Fruit fly (Drosophila melanogaster): ENCODE data around the gene CG9727.
A peak's percentile ranks its signal among the peaks of the same experiment; 100 is the strongest.

The CG9727 gene

DNA sequence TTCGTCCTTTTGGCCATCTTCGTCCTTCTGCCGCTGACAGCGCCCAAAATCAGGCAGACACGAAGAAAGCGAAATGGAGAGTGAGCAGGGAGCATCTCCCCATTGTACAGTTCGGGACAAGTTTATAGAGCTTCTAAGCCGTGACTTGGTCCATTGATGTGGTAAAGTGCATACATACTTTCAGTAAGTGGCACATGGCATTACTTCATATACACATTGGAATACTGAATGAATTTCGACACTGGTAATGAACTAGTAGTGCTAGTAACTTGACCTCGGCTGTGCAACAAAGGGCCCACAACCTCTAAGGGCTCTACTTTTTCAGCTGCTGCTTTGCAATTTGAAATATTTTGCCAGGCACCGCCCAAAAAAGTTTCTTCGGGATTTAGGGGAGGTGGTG is 40.2 kb downstream of the CG9727 start (continued):
- TF ChIP-seq CG10274 (GFP tag; optimal IDR thresholded peaks at IDR 0.05) = peak; percentile 36
- TF ChIP-seq yki (optimal IDR thresholded peaks at IDR 0.05) = no peak
- TF ChIP-seq lbe (GFP tag; optimal IDR thresholded peaks at IDR 0.05) = no peak
- TF ChIP-seq CG7357 (GFP tag; IDR thresholded peaks at IDR 0.05) = peak; percentile 79
- TF ChIP-seq CG9932 (GFP tag; IDR thresholded peaks at IDR 0.05) = peak; percentile 73
- peak; percentile 62; the same call in 2 of the 3 replicates for TF ChIP-seq CG17361 (GFP tag; IDR thresholded peaks at IDR 0.05)
- peak; percentile 48 for TF ChIP-seq D19A (tag; optimal IDR thresholded peaks at IDR 0.05)
- TF ChIP-seq Rfx (GFP tag; IDR thresholded peaks at IDR 0.05) = peak; percentile 88
- peak; percentile 51 for TF ChIP-seq Usf (GFP tag; optimal IDR thresholded peaks at IDR 0.05)
- TF ChIP-seq tio (GFP tag; optimal IDR thresholded peaks at IDR 0.05) = peak; percentile 67
- TF ChIP-seq Vsx1 (GFP tag; optimal IDR thresholded peaks at IDR 0.05) = no peak
- TF ChIP-seq CG11247 (GFP tag; IDR thresholded peaks at IDR 0.05) = peak; percentile 63; the same call in 1 of the 2 replicates
- peak; percentile 67 for TF ChIP-seq chn (GFP tag; optimal IDR thresholded peaks at IDR 0.05)
- peak; percentile 52 for TF ChIP-seq Max (GFP tag; optimal IDR thresholded peaks at IDR 0.05)
- peak; percentile 75 for TF ChIP-seq CG13624 (GFP tag; optimal IDR thresholded peaks at IDR 0.05)
- peak; percentile 75; the same call in 2 of the 3 replicates for TF ChIP-seq otp (GFP tag; IDR thresholded peaks at IDR 0.05)
- no peak for TF ChIP-seq CG13287 (GFP tag; IDR thresholded peaks at IDR 0.05; ENCODE audit: partially characterized antibody)
- peak; percentile 73 for TF ChIP-seq Xrp1 (GFP tag; IDR thresholded peaks at IDR 0.05)
- peak; percentile 93 for TF ChIP-seq lab (GFP tag; optimal IDR thresholded peaks at IDR 0.05)
- peak; percentile 59; the same call in 1 of the 2 replicates for TF ChIP-seq CG31441 (GFP tag; IDR thresholded peaks at IDR 0.05)
- peak; percentile 42; the same call in 1 of the 2 replicates for TF ChIP-seq ap (GFP tag; IDR thresholded peaks at IDR 0.05)
- TF ChIP-seq CG17612 (GFP tag; IDR thresholded peaks at IDR 0.05) = peak; percentile 74
- peak; percentile 68 for TF ChIP-seq CG13424 (tag; optimal IDR thresholded peaks at IDR 0.05)
- TF ChIP-seq CG12769 (tag; optimal IDR thresholded peaks at IDR 0.05) = peak; percentile 95
- TF ChIP-seq Gsc (GFP tag; IDR thresholded peaks at IDR 0.05) = no peak
- TF ChIP-seq ranshi (GFP tag; IDR thresholded peaks at IDR 0.05) = peak; percentile 84
- no peak for TF ChIP-seq Hmx (GFP tag; optimal IDR thresholded peaks at IDR 0.05)
- TF ChIP-seq CG9727 (GFP tag; optimal IDR thresholded peaks at IDR 0.05) = peak; percentile 74
- TF ChIP-seq CG4707 (GFP tag; optimal IDR thresholded peaks at IDR 0.05) = no peak
- TF ChIP-seq Mes4 (GFP tag; optimal IDR thresholded peaks at IDR 0.05) = peak; percentile 30
- 0 out of 3 replicates have a peak, but pooled peaks have one; percentile 37 for TF ChIP-seq CG2199 (GFP tag; IDR thresholded peaks at IDR 0.05)
- peak; percentile 45 for TF ChIP-seq CG33213 (GFP tag; optimal IDR thresholded peaks at IDR 0.05)
- TF ChIP-seq CG12155 (GFP tag; optimal IDR thresholded peaks at IDR 0.05) = peak; percentile 66
- peak; percentile 50 for TF ChIP-seq CG3995 (GFP tag; optimal IDR thresholded peaks at IDR 0.05)
- TF ChIP-seq ci (GFP tag; IDR thresholded peaks at IDR 0.05) = peak; percentile 88
- TF ChIP-seq ara (GFP tag; IDR thresholded peaks at IDR 0.05) = peak; percentile 70; the same call in 1 of the 2 replicates
- peak; percentile 4 for TF ChIP-seq trh (GFP tag; optimal IDR thresholded peaks at IDR 0.05)
- TF ChIP-seq CG4617 (GFP tag; optimal IDR thresholded peaks at IDR 0.05; ENCODE audit: borderline replicate concordance) = no peak
- peak; percentile 70 for TF ChIP-seq CG8924 (tag; optimal IDR thresholded peaks at IDR 0.05)
- TF ChIP-seq pros (GFP tag; optimal IDR thresholded peaks at IDR 0.05) = no peak
- TF ChIP-seq Nf-YC (tag; optimal IDR thresholded peaks at IDR 0.05) = peak; percentile 12
- peak; percentile 69 for TF ChIP-seq Side (GFP tag; optimal IDR thresholded peaks at IDR 0.05)
- TF ChIP-seq NK7.1 (GFP tag; optimal IDR thresholded peaks at IDR 0.05) = peak; percentile 76
- peak; percentile 70 for TF ChIP-seq sens-2 (GFP tag; IDR thresholded peaks at IDR 0.05)
- peak; percentile 78 for TF ChIP-seq CG11504 (tag; optimal IDR thresholded peaks at IDR 0.05)
- TF ChIP-seq CG14441 (GFP tag; IDR thresholded peaks at IDR 0.05) = peak; percentile 79
- peak; percentile 66; the same call in 1 of the 3 replicates for TF ChIP-seq so (GFP tag; IDR thresholded peaks at IDR 0.05)
- no peak for TF ChIP-seq da (GFP tag; optimal IDR thresholded peaks at IDR 0.05)
- peak; percentile 70 for TF ChIP-seq pnt (GFP tag; optimal IDR thresholded peaks at IDR 0.05)
- peak; percentile 33 for TF ChIP-seq repo (GFP tag; optimal IDR thresholded peaks at IDR 0.05)
- TF ChIP-seq hbn (GFP tag; IDR thresholded peaks at IDR 0.05; ENCODE audit: partially characterized antibody) = no peak
- no peak for TF ChIP-seq grn (GFP tag; optimal IDR thresholded peaks at IDR 0.05)

Measured in whole organism, embryonic.